Worm (Caenorhabditis elegans) whole organism, young adult: ENCODE results near the gene lgc-33.

ENCODE experiments used
- F23B12.7 ChIP-seq: sonication (generic microtip); optimal IDR thresholded peaks from 2 replicates; lab custom pipeline; 2017; ENCODE audit warnings: missing genetic modification characterization, mild to moderate bottlenecking, missing compliant biosample characterization, antibody characterized with exemption, moderate library complexity; ENCODE audit not compliant: insufficient read depth
- F39B2.1 ChIP-seq: fragments of 200-800 bp; sonication (Bioruptor generic); IDR thresholded peaks from 2 replicates; pipeline ENCODE4 v1.3.6; 2022; ENCODE audit warnings: missing genetic modification reagents, missing genetic modification characterization, missing compliant biosample characterization
- F52B5.7 ChIP-seq: sonication (generic microtip); optimal IDR thresholded peaks from 2 replicates; lab custom pipeline; 2016; ENCODE audit warnings: mild to moderate bottlenecking, missing genetic modification characterization, missing compliant biosample characterization
- F55B11.4 ChIP-seq: sonication (generic microtip); optimal IDR thresholded peaks from 2 replicates; lab custom pipeline; 2016; ENCODE audit warnings: missing compliant biosample characterization, missing genetic modification characterization, borderline replicate concordance; ENCODE audit not compliant: insufficient read depth
- K11D2.4 ChIP-seq: fragments of 200-800 bp; sonication (Bioruptor generic); IDR thresholded peaks from 2 replicates; pipeline ENCODE4 v1.3.6; 2022; ENCODE audit warnings: missing genetic modification reagents, missing genetic modification characterization, missing compliant biosample characterization
- T07F8.4 ChIP-seq: sonication (generic microtip); optimal IDR thresholded peaks from 2 replicates; lab custom pipeline; 2016; ENCODE audit warnings: mild to moderate bottlenecking, missing genetic modification characterization, moderate library complexity, missing compliant biosample characterization
- Y53G8AR.9 ChIP-seq: fragments of 200-800 bp; sonication (Bioruptor generic); conservative IDR thresholded peaks from 2 replicates; pipeline ENCODE4 v1.3.6; 2022; ENCODE audit warnings: missing genetic modification reagents, missing genetic modification characterization, missing compliant biosample characterization
- Y95B8A.8 ChIP-seq: fragments of 200-800 bp; sonication (Bioruptor generic); IDR thresholded peaks from 2 replicates; pipeline ENCODE4 v1.3.6; 2022; ENCODE audit warnings: missing genetic modification reagents, missing genetic modification characterization, missing compliant biosample characterization
- attf-3 ChIP-seq: fragments of 200-800 bp; sonication (Bioruptor generic); conservative IDR thresholded peaks from 2 replicates; pipeline ENCODE4 v1.3.6; 2022; ENCODE audit warnings: missing genetic modification reagents, missing genetic modification characterization, missing compliant biosample characterization
- attf-6 ChIP-seq: fragments of 200-800 bp; sonication (Bioruptor generic); IDR thresholded peaks from 2 replicates; pipeline ENCODE4 v1.3.6; 2022; ENCODE audit warnings: missing genetic modification reagents, missing genetic modification characterization, missing compliant biosample characterization
- ccch-3 ChIP-seq: fragments of 200-800 bp; sonication (Bioruptor generic); optimal IDR thresholded peaks from 2 replicates; lab custom pipeline; 2018; ENCODE audit warnings: mild to moderate bottlenecking, missing genetic modification characterization, missing compliant biosample characterization
- cebp-1 ChIP-seq, 2 experiments: fragments of 200-800 bp in 1 of 2; sonication (Bioruptor generic) in 1 of 2; sonication (generic microtip) in 1 of 2; IDR thresholded peaks in 1 of 2; optimal IDR thresholded peaks in 1 of 2; 2 replicates each; pipeline versions ENCODE4 v1.3.6 to Lab custom; 2017 to 2022; ENCODE audit warnings: missing compliant biosample characterization in 2 of 2, missing genetic modification characterization in 2 of 2, mild to moderate bottlenecking in 1 of 2, missing genetic modification reagents in 1 of 2, moderate library complexity in 1 of 2
- ceh-100 ChIP-seq: fragments of 200-800 bp; sonication (Bioruptor generic); IDR thresholded peaks from 2 replicates; pipeline ENCODE4 v1.3.6; 2022; ENCODE audit warnings: missing genetic modification reagents, missing genetic modification characterization, missing compliant biosample characterization
- ceh-27 ChIP-seq: fragments of 200-800 bp; sonication (Bioruptor generic); optimal IDR thresholded peaks from 2 replicates; lab custom pipeline; 2018; ENCODE audit warnings: mild to moderate bottlenecking, missing genetic modification characterization, moderate library complexity, missing compliant biosample characterization
- ceh-79 ChIP-seq: sonication (generic microtip); optimal IDR thresholded peaks from 2 replicates; lab custom pipeline; 2017; ENCODE audit warnings: mild to moderate bottlenecking, missing genetic modification characterization, missing compliant biosample characterization
- chd-7 ChIP-seq: sonication (generic microtip); optimal IDR thresholded peaks from 2 replicates; lab custom pipeline; 2016; ENCODE audit warnings: mild to moderate bottlenecking, missing genetic modification characterization, moderate library complexity, missing compliant biosample characterization
- dox-1 ChIP-seq: fragments of 200-800 bp; sonication (Bioruptor generic); IDR thresholded peaks from 2 replicates; pipeline ENCODE4 v1.3.6; 2022; ENCODE audit warnings: missing genetic modification reagents, missing genetic modification characterization, missing compliant biosample characterization
- dpl-1 ChIP-seq: fragments of 150-350 bp; optimal IDR thresholded peaks from 2 replicates; lab custom pipeline; 2014; ENCODE audit warnings: missing biosample characterization, missing genetic modification reagents, missing genetic modification characterization
- efl-1 ChIP-seq: fragments of 150-350 bp; optimal IDR thresholded peaks from 2 replicates; lab custom pipeline; 2014; ENCODE audit warnings: missing biosample characterization, missing genetic modification reagents, missing genetic modification characterization
- egl-18 ChIP-seq: fragments of 200-800 bp; sonication (Bioruptor generic); IDR thresholded peaks from 2 replicates; pipeline ENCODE4 v1.3.6; 2022; ENCODE audit warnings: missing genetic modification reagents, missing genetic modification characterization, missing compliant biosample characterization
- him-1 ChIP-seq: sonication (generic microtip); optimal IDR thresholded peaks from 2 replicates; lab custom pipeline; 2016; ENCODE audit warnings: missing genotype, missing genetic modification reagents, missing genetic modification characterization, missing compliant biosample characterization
- hlh-12 ChIP-seq: sonication (generic microtip); optimal IDR thresholded peaks from 2 replicates; lab custom pipeline; 2016; ENCODE audit warnings: missing genetic modification characterization, missing compliant biosample characterization
- hmg-1.2 ChIP-seq: fragments of 200-800 bp; sonication (Bioruptor generic); IDR thresholded peaks from 2 replicates; pipeline ENCODE4 v1.3.6; 2022; ENCODE audit warnings: missing genetic modification reagents, missing genetic modification characterization, missing compliant biosample characterization
- lag-1 ChIP-seq: fragments of 200-800 bp; sonication (Bioruptor generic); IDR thresholded peaks from 2 replicates; pipeline ENCODE4 v1.3.6; 2022; ENCODE audit warnings: missing genetic modification reagents, missing genetic modification characterization, missing compliant biosample characterization
- let-607 ChIP-seq, 2 experiments: fragments of 200-800 bp in 1 of 2; sonication (Bioruptor generic) in 1 of 2; sonication (generic microtip) in 1 of 2; optimal IDR thresholded peaks; 2 replicates each; lab custom pipeline; 2016 to 2018; ENCODE audit warnings: mild to moderate bottlenecking in 2 of 2, missing compliant biosample characterization in 2 of 2, missing genetic modification characterization in 2 of 2, moderate library complexity in 2 of 2, missing genotype in 1 of 2
- lin-35 ChIP-seq, 3 experiments: fragments of 150-350 bp in 2 of 3; sonication (generic microtip) in 1 of 3; optimal IDR thresholded peaks; 2 replicates each; lab custom pipeline; 2014 to 2018; ENCODE audit warnings: missing biosample characterization in 3 of 3, missing genetic modification characterization in 3 of 3, missing genetic modification reagents in 3 of 3
- lsl-1 ChIP-seq: fragments of 200-800 bp; sonication (Bioruptor generic); optimal IDR thresholded peaks from 2 replicates; lab custom pipeline; 2018; ENCODE audit warnings: mild to moderate bottlenecking, missing genetic modification characterization, moderate library complexity, missing compliant biosample characterization
- lsy-27 ChIP-seq: sonication (generic microtip); optimal IDR thresholded peaks from 2 replicates; lab custom pipeline; 2017; ENCODE audit warnings: missing genetic modification characterization, mild to moderate bottlenecking, missing compliant biosample characterization, antibody characterized with exemption, missing genotype, borderline replicate concordance; ENCODE audit not compliant: insufficient read depth
- madf-10 ChIP-seq: sonication (generic microtip); optimal IDR thresholded peaks from 2 replicates; lab custom pipeline; 2016; ENCODE audit warnings: mild to moderate bottlenecking, missing genetic modification characterization, missing compliant biosample characterization
- mel-28 ChIP-seq: sonication (generic microtip); optimal IDR thresholded peaks from 2 replicates; lab custom pipeline; 2016; ENCODE audit warnings: borderline replicate concordance, mild to moderate bottlenecking, missing genetic modification characterization, missing compliant biosample characterization
- nfya-2 ChIP-seq: fragments of 200-800 bp; sonication (Bioruptor generic); IDR thresholded peaks from 2 replicates; pipeline ENCODE4 v1.3.6; 2022; ENCODE audit warnings: missing genetic modification reagents, missing genetic modification characterization, missing compliant biosample characterization
- nfyb-1 ChIP-seq: fragments of 200-800 bp; sonication (Bioruptor generic); IDR thresholded peaks from 2 replicates; pipeline ENCODE4 v1.3.6; 2022; ENCODE audit warnings: missing genetic modification reagents, missing genetic modification characterization, missing compliant biosample characterization
- nhr-120 ChIP-seq: fragments of 200-800 bp; sonication (Bioruptor generic); IDR thresholded peaks from 2 replicates; pipeline ENCODE4 v1.3.6; 2022; ENCODE audit warnings: missing genetic modification characterization, missing compliant biosample characterization
- nhr-90 ChIP-seq: sonication (generic microtip); optimal IDR thresholded peaks from 2 replicates; lab custom pipeline; 2016; ENCODE audit warnings: missing genotype, mild to moderate bottlenecking, missing genetic modification characterization, missing compliant biosample characterization
- rcor-1 ChIP-seq: fragments of 200-800 bp; sonication (Bioruptor generic); IDR thresholded peaks from 2 replicates; pipeline ENCODE4 v1.3.6; 2022; ENCODE audit warnings: missing genetic modification reagents, missing genetic modification characterization, missing compliant biosample characterization
- rec-8 ChIP-seq, 2 experiments: sonication (generic microtip); optimal IDR thresholded peaks; 2 replicates each; lab custom pipeline; 2016; ENCODE audit warnings: mild to moderate bottlenecking in 2 of 2, missing genetic modification characterization in 2 of 2, missing genetic modification reagents in 2 of 2, missing genotype in 2 of 2, missing biosample characterization in 1 of 2, missing compliant biosample characterization in 1 of 2, moderate library complexity in 1 of 2
- repo-1 ChIP-seq: sonication (generic microtip); optimal IDR thresholded peaks from 2 replicates; lab custom pipeline; 2017; ENCODE audit warnings: mild to moderate bottlenecking, missing genetic modification characterization, missing compliant biosample characterization
- sea-2 ChIP-seq: fragments of 200-800 bp; sonication (Bioruptor generic); IDR thresholded peaks from 2 replicates; pipeline ENCODE4 v1.3.6; 2022; ENCODE audit warnings: missing genetic modification characterization, missing compliant biosample characterization
- snpc-1.1 ChIP-seq: sonication (generic microtip); optimal IDR thresholded peaks from 2 replicates; lab custom pipeline; 2017; ENCODE audit warnings: missing genetic modification characterization, mild to moderate bottlenecking, missing compliant biosample characterization, antibody characterized with exemption, moderate library complexity, missing genotype, missing genetic modification reagents; ENCODE audit not compliant: insufficient read depth
- snpc-3.4 ChIP-seq: sonication (generic microtip); optimal IDR thresholded peaks from 2 replicates; lab custom pipeline; 2017; ENCODE audit warnings: missing genetic modification characterization, mild to moderate bottlenecking, missing compliant biosample characterization, antibody characterized with exemption, moderate library complexity, missing genotype, missing genetic modification reagents
- snpc-4 ChIP-seq, 5 experiments: fragments of 150-350 bp in 1 of 5; sonication (generic microtip) in 4 of 5; optimal IDR thresholded peaks; 2 replicates each; lab custom pipeline; 2014 to 2018; ENCODE audit warnings: missing genetic modification characterization in 5 of 5, missing biosample characterization in 3 of 5, antibody characterized with exemption in 2 of 5, mild to moderate bottlenecking in 2 of 5, missing compliant biosample characterization in 2 of 5, missing genotype in 2 of 5, moderate library complexity in 2 of 5, missing genetic modification reagents in 1 of 5
- sptf-2 ChIP-seq: fragments of 200-800 bp; sonication (Bioruptor generic); optimal IDR thresholded peaks from 2 replicates; lab custom pipeline; 2018; ENCODE audit warnings: mild to moderate bottlenecking, missing genetic modification characterization, missing compliant biosample characterization
- tbp1 ChIP-seq: fragments of 200-800 bp; sonication (Bioruptor generic); optimal IDR thresholded peaks from 2 replicates; lab custom pipeline; 2018; ENCODE audit warnings: mild to moderate bottlenecking, missing genetic modification characterization, missing compliant biosample characterization

The lgc-33 gene

DNA sequence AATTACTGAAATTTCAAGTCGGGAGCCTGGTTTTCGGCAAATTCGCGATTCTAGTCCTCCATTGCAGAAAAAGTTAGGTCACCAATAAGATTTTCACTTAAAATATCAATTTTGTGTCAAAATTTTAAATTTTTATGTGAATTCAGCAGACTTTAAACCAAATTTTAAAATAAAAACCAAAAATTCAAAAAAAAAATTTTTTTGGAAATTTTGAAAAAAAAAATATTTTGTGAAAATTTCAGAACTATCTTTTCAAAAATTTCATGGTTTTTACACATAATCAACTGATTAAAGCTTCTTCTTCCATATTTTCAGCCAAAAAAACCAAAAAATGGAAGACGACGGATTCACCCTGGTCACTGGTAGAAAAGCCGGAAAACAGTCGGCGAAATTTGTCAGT lies 40.5 kb upstream of the lgc-33 start, which contains the start of gene Y55F3BL.4:
Gene Y55F3BL.4 (plus strand): TSS at position 301 of the 400 bp plus-strand sequence.
- TF ChIP-seq tbp1 (GFP tag; lab: Kevin White, UChicago) (no peak), nhr-120 (GFP tag; lab: Robert Waterston, UW) (no peak), F52B5.7 (tag; lab: Kevin White, UChicago) (no peak), snpc-1.1 (no peak), attf-6 (GFP tag; lab: Robert Waterston, UW) (no peak), chd-7 (tag; lab: Kevin White, UChicago) (no peak), lsl-1 (GFP tag; lab: Kevin White, UChicago) (no peak), lin-35 (GFP tag; optimal IDR thresholded peaks at IDR 0.05; lab: Kevin White, UChicago) (no peak), F39B2.1 (no peak)
- TF ChIP-seq, all 124 proteins: peak for 0

ce11 chrIV:805693-806092 lies 39.6 kb upstream of the lgc-33 start:
- TF ChIP-seq ccch-3 (GFP tag; lab: Kevin White, UChicago) (no peak), sptf-2 (GFP tag; lab: Kevin White, UChicago) (no peak), F23B12.7 (tag; lab: Kevin White, UChicago) (no peak), dpl-1 (GFP tag; lab: Kevin White, UChicago) (no peak), snpc-4 (GFP tag; optimal IDR thresholded peaks at IDR 0.05; lab: Kevin White, UChicago) (no peak), snpc-4 (tag; optimal IDR thresholded peaks at IDR 0.05; lab: Kevin White, UChicago) (no peak), rcor-1 (no peak), mel-28 (tag; lab: Kevin White, UChicago) (no peak), F39B2.1 (no peak), hlh-12 (tag; lab: Kevin White, UChicago) (no peak), nfyb-1 (GFP tag; lab: Robert Waterston, UW) (no peak), attf-3 (GFP tag; lab: Robert Waterston, UW) (no peak), F55B11.4 (tag; lab: Kevin White, UChicago) (no peak), egl-18 (GFP tag; lab: Robert Waterston, UW) (no peak), hmg-1.2 (no peak), ceh-27 (GFP tag; lab: Kevin White, UChicago) (no peak), ceh-79 (tag; lab: Kevin White, UChicago) (no peak), snpc-3.4 (tag; lab: Kevin White, UChicago) (no peak), let-607 (tag; optimal IDR thresholded peaks at IDR 0.05; lab: Kevin White, UChicago) (no peak), madf-10 (tag; lab: Kevin White, UChicago) (no peak), Y95B8A.8 (GFP tag; lab: Robert Waterston, UW) (no peak)

DNA sequence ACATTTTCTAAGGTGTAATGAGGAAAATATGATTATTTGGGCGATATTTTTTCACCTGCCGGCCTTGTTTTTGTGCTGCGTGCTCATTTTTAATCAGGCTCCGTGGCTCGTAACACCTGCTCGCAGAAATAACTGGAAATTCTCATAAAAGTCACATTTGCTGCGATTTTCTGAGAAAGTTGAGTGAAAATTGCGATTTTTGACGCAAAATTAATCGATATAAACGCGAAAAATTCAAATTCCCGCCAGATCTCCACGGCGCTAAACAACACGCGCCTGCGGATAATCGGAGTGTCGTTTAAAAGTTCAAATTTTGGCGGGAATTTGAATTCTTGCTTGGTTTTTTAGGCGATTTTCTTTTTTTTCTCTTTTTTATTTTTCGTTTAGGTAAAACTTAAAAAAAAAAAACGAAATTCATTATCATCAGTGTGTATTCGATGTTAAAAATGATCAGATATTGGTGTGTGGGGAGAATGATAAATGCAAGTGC lies 38.2 kb upstream of the lgc-33 start, which contains the start of gene Y55F3BL.6:
Gene Y55F3BL.6 (minus strand): TSS at position 51 of the 490 bp plus-strand sequence.
- no peak for TF ChIP-seq repo-1
- TF ChIP-seq rec-8 (tag; optimal IDR thresholded peaks at IDR 0.05; lab: Kevin White, UChicago): no peak
- no peak for TF ChIP-seq ceh-27 (GFP tag; lab: Kevin White, UChicago)
- TF ChIP-seq K11D2.4 (GFP tag; lab: Robert Waterston, UW): no peak
- TF ChIP-seq nfya-2 (GFP tag; lab: Robert Waterston, UW): no peak
- TF ChIP-seq ceh-100 (GFP tag; lab: Robert Waterston, UW): no peak
- no peak for TF ChIP-seq nhr-90 (tag; lab: Kevin White, UChicago)
- no peak for TF ChIP-seq him-1 (tag; lab: Kevin White, UChicago)
- TF ChIP-seq dox-1 (GFP tag; lab: Robert Waterston, UW): no peak
- no peak for TF ChIP-seq Y53G8AR.9 (GFP tag; lab: Robert Waterston, UW)
- peak; percentile 28 for TF ChIP-seq efl-1 (GFP tag; lab: Kevin White, UChicago)
- TF ChIP-seq lag-1 (GFP tag; lab: Robert Waterston, UW): no peak
- no peak for TF ChIP-seq T07F8.4 (tag; lab: Kevin White, UChicago)
- peak; percentile 5 for TF ChIP-seq tbp1 (GFP tag; lab: Kevin White, UChicago)
- no peak for TF ChIP-seq ceh-79 (tag; lab: Kevin White, UChicago)
- peak; percentile 85 for TF ChIP-seq attf-3 (GFP tag; lab: Robert Waterston, UW)
- TF ChIP-seq lsy-27 (tag; lab: Kevin White, UChicago): no peak
- no peak for TF ChIP-seq sea-2 (GFP tag; lab: Robert Waterston, UW)
- TF ChIP-seq egl-18 (GFP tag; lab: Robert Waterston, UW): no peak
- TF ChIP-seq cebp-1 (GFP tag; IDR thresholded peaks at IDR 0.05; lab: Robert Waterston, UW): no peak
- peak; percentile 18 for TF ChIP-seq cebp-1 (tag; optimal IDR thresholded peaks at IDR 0.05; lab: Kevin White, UChicago)
